Worm (Caenorhabditis elegans): ENCODE data around the gene der-2.

The der-2 gene

ce11 chrIII:7223029-7223428 lies at the start of gene der-2:
Gene der-2, minus strand, starts transcription at chrIII:7223129.
- TF ChIP-seq W03F9.2 (tag; optimal IDR thresholded peaks at IDR 0.05) (no peak), him-1 (tag; optimal IDR thresholded peaks at IDR 0.05) (no peak), dao-5 (tag; optimal IDR thresholded peaks at IDR 0.05) (no peak)

- TF ChIP-seq dao-5 (tag; optimal IDR thresholded peaks at IDR 0.05) (no peak), W03F9.2 (tag; optimal IDR thresholded peaks at IDR 0.05) (no peak), him-1 (tag; optimal IDR thresholded peaks at IDR 0.05) (no peak)
Observed at ce11 chrIII:7272088-7272487, 49.2 kb upstream of the der-2 start.

- TF ChIP-seq dao-5 (tag; optimal IDR thresholded peaks at IDR 0.05) (no peak), W03F9.2 (tag; optimal IDR thresholded peaks at IDR 0.05) (no peak), him-1 (tag; optimal IDR thresholded peaks at IDR 0.05) (no peak)
Observed at ce11 chrIII:7271083-7271482, 48.2 kb upstream of the der-2 start.

- TF ChIP-seq him-1 (tag; optimal IDR thresholded peaks at IDR 0.05) (no peak), W03F9.2 (tag; optimal IDR thresholded peaks at IDR 0.05) (no peak), dao-5 (tag; optimal IDR thresholded peaks at IDR 0.05) (no peak)
Observed at ce11 chrIII:7263028-7263427, 40.1 kb upstream of the der-2 start.

ce11 chrIII:7262592-7262991 lies 39.7 kb upstream of the der-2 start:
- TF ChIP-seq dao-5 (tag; optimal IDR thresholded peaks at IDR 0.05): no peak

DNA sequence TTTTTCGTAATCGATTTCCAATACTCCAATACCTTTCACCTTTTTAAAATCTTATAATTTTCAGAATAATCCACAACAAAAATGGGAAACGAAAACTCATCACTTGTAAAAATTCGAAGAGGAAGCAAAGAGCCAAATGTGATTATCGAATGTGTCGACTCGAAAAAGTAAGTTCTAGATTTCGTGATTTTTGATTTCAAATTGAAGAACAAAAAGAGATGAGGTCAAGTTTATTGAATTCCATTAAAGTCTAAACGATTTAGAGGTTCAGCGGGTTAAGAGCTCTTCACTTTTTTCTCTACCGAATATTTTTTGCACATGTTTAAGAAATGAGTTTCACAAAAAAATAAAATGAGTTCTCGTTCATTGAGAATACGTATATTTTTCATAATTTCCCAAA lies 36.0 kb upstream of the der-2 start, which contains the start of gene B0361.4:
TSS of gene B0361.4 (plus strand) at position 61 of the 400 bp plus-strand sequence.
- no peak for TF ChIP-seq him-1 (tag; optimal IDR thresholded peaks at IDR 0.05)
- no peak for TF ChIP-seq dao-5 (tag; optimal IDR thresholded peaks at IDR 0.05)
- no peak for TF ChIP-seq W03F9.2 (tag; optimal IDR thresholded peaks at IDR 0.05)

DNA sequence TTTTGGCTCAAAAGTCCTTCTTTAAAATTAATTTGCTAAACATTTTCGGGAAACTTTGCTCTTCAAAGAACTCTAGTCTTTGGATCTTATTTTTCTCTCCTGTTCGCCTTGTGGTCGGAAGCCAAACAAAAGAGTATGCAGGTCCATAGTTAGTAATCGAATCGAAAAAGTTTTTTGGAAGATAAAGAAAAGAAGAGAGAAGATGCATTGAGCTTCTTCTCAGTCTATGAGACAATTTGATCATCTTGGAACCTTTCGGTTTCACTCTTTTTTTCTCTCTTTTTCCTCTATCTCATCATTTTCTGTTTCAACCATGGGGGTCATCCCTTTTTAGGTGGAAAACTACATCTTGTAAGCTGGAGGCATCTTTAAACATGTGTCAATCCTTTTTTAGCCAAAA lies 30.7 kb upstream of the der-2 start:
- TF ChIP-seq dao-5 (tag; optimal IDR thresholded peaks at IDR 0.05): no peak
- TF ChIP-seq W03F9.2 (tag; optimal IDR thresholded peaks at IDR 0.05): no peak
- TF ChIP-seq him-1 (tag; optimal IDR thresholded peaks at IDR 0.05): no peak

DNA sequence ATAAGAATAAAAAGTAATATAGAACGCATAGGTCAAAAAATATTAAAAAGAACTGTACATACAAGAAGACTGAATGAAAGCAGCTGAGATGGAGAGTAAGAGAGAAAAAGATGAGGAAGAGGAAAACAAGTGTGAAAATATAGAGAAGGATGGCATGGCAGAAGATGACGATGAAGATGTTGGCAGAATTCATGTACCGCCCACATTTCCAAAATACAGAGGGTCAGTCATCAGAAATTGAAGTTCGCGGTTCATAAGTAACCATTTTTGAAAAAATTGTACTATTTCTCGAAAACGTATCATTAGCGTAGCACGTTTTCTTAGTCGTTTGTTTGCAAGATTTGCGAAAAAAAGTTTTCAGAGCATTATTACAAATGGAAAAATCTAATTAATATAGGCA lies 24.8 kb upstream of the der-2 start, which contains the start of gene zmp-6:
TSS of gene zmp-6 (minus strand) at position 101 of the 400 bp plus-strand sequence.
- TF ChIP-seq him-1 (tag; optimal IDR thresholded peaks at IDR 0.05) (no peak), dao-5 (tag; optimal IDR thresholded peaks at IDR 0.05) (no peak), W03F9.2 (tag; optimal IDR thresholded peaks at IDR 0.05) (no peak)

ce11 chrIII:7246389-7246788 lies 23.5 kb upstream of the der-2 start:
- no peak for TF ChIP-seq him-1 (tag; optimal IDR thresholded peaks at IDR 0.05)
- no peak for TF ChIP-seq dao-5 (tag; optimal IDR thresholded peaks at IDR 0.05)
- TF ChIP-seq W03F9.2 (tag; optimal IDR thresholded peaks at IDR 0.05): no peak

DNA sequence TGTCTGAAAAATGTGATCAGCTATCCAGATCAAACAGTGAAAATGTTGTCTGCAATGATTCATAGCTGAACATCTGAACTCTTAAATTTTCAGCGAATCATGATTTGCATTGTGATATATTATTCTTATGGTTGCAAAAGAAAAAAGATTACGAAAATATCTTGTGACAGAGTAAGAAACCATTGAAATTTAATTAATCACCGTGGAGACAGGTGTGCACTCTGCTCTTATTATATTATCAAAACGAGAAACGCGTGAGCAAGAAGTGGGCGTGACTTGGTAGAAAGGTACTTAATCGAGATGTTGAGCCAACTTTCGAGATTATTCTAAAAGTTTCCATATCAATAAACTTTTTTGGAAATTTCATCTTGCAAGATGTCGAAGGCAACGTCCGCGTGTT lies 20.1 kb upstream of the der-2 start, which contains the start of gene osm-10:
TSS of gene osm-10 (plus strand) at position 293 of the 400 bp plus-strand sequence.
- TF ChIP-seq W03F9.2 (tag; optimal IDR thresholded peaks at IDR 0.05) (no peak), dao-5 (tag; optimal IDR thresholded peaks at IDR 0.05) (no peak), him-1 (tag; optimal IDR thresholded peaks at IDR 0.05) (no peak)

DNA sequence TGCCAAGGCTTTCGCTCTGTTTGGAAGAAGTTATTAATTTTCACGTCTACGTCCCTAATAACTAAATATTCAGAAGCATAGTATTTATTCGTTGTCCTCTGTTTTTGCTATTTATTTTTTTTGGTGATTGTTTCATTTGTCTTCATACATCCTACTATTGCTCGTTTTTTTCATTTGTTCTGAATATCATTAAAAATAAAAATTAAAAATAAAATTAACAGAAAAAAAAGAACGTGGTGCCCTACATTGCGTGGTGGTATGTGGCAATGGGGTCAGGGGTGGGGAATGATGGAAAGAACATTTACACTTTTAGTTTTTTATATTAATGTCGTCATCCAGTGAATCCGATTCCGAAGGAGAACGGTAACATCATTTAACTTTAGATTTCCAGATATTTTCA lies 18.1 kb upstream of the der-2 start, which contains the start of gene ztf-31:
TSS of gene ztf-31 (plus strand) at position 301 of the 400 bp plus-strand sequence.
- TF ChIP-seq W03F9.2 (tag; optimal IDR thresholded peaks at IDR 0.05): no peak
- no peak for TF ChIP-seq dao-5 (tag; optimal IDR thresholded peaks at IDR 0.05)
- no peak for TF ChIP-seq him-1 (tag; optimal IDR thresholded peaks at IDR 0.05)

- TF ChIP-seq dao-5 (tag; optimal IDR thresholded peaks at IDR 0.05): no peak
Observed at ce11 chrIII:7239416-7239815, 16.5 kb upstream of the der-2 start.

DNA sequence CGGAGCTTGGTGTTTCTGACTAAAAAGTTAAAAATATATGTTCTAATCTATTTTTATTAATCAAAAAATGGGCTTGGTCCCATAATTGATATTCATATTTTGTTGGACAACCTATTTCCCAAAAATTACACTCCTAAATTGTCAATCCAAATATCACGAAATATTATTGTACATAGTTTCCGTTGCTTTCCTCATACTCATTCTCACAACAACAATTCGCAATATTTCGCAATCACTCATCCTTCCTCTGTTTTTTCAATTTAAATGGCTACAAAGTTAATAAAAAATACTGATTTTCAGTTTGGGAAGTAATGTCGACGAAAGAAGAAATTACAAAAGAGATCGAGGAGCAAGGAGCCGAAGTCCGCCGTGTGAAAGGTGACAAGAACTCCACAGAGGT lies 15.8 kb upstream of the der-2 start, which contains the start of gene pars-1:
TSS of gene pars-1 (plus strand) at position 301 of the 400 bp plus-strand sequence.
- TF ChIP-seq him-1 (tag; optimal IDR thresholded peaks at IDR 0.05): no peak
- TF ChIP-seq W03F9.2 (tag; optimal IDR thresholded peaks at IDR 0.05): no peak
- TF ChIP-seq dao-5 (tag; optimal IDR thresholded peaks at IDR 0.05): no peak

ce11 chrIII:7234148-7234547 lies 11.2 kb upstream of the der-2 start, which contains the start of gene ndus-8:
Gene ndus-8, minus strand, starts transcription at chrIII:7234202.
- TF ChIP-seq dao-5 (tag; optimal IDR thresholded peaks at IDR 0.05) (no peak), W03F9.2 (tag; optimal IDR thresholded peaks at IDR 0.05) (peak; percentile 88), him-1 (tag; optimal IDR thresholded peaks at IDR 0.05) (no peak)

DNA sequence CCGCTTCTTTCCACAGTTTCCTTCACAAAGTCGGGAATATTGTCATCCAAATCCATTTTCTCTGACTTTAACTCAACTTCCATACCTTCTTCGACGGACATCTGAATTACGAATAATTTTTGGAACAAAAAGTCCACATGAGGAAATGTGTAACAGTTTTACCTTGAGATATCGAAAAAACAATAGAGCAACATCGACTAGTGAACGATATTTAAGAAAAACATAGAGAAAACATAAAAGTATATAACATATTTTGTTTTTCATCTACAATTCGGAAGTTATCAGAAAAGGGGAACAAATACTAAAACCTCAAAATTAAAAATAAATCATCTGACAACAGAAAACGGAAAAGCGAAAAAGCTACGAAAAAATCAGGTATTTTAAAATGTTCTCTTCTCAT lies 9.9 kb upstream of the der-2 start, which contains the start of gene adr-2:
TSS of gene adr-2 (minus strand) at position 101 of the 400 bp plus-strand sequence.
- TF ChIP-seq W03F9.2 (tag; optimal IDR thresholded peaks at IDR 0.05) (no peak), dao-5 (tag; optimal IDR thresholded peaks at IDR 0.05) (no peak), him-1 (tag; optimal IDR thresholded peaks at IDR 0.05) (no peak)
